Worm (Caenorhabditis elegans) whole organism, mixed stage, embryonic: ENCODE results near the gene srx-33.

ENCODE experiments used
- blmp-1 ChIP-seq: fragments of 150-350 bp; optimal IDR thresholded peaks from 2 replicates; lab custom pipeline; 2014; ENCODE audit warnings: missing biosample characterization, missing genetic modification characterization
- elt-1 ChIP-seq: sonication (generic microtip); optimal IDR thresholded peaks from 2 replicates; lab custom pipeline; 2017; ENCODE audit warnings: missing genetic modification characterization, mild to moderate bottlenecking, missing compliant biosample characterization, antibody characterized with exemption, moderate library complexity, borderline replicate concordance; ENCODE audit not compliant: insufficient read depth
- nhr-12 ChIP-seq: fragments of 150-350 bp; optimal IDR thresholded peaks from 2 replicates; lab custom pipeline; 2014; ENCODE audit warnings: missing biosample characterization, missing genetic modification characterization
- snpc-4 ChIP-seq: fragments of 150-350 bp; optimal IDR thresholded peaks from 2 replicates; lab custom pipeline; 2014; ENCODE audit warnings: missing biosample characterization, missing genetic modification characterization
- tbx-8 ChIP-seq: fragments of 200-800 bp; sonication (Bioruptor generic); optimal IDR thresholded peaks from 2 replicates; lab custom pipeline; 2018; ENCODE audit warnings: mild to moderate bottlenecking, missing genetic modification characterization, moderate library complexity, missing compliant biosample characterization
- ztf-11 ChIP-seq: fragments of 150-350 bp; optimal IDR thresholded peaks from 2 replicates; lab custom pipeline; 2014; ENCODE audit warnings: missing biosample characterization, missing genetic modification characterization

- TF ChIP-seq snpc-4 (tag; lab: Kevin White, UChicago) (no peak), tbx-8 (GFP tag; lab: Kevin White, UChicago) (no peak), elt-1 (no peak), nhr-12 (tag; lab: Kevin White, UChicago) (no peak), ztf-11 (tag; lab: Kevin White, UChicago) (no peak), blmp-1 (no peak)
Observed at ce11 chrV:7076161-7076560, 42.5 kb downstream of the srx-33 start.
